Worm (Caenorhabditis elegans): ENCODE results near the gene C25F9.2.

- TF ChIP-seq him-1 (tag; optimal IDR thresholded peaks at IDR 0.05) (no peak), W03F9.2 (tag; optimal IDR thresholded peaks at IDR 0.05) (no peak), dao-5 (tag; optimal IDR thresholded peaks at IDR 0.05) (no peak)
Observed at ce11 chrV:19391242-19391641, 30.0 kb upstream of the C25F9.2 start.

All from whole organism, L4/young adult.